Fruit fly (Drosophila melanogaster) whole organism, pupa: ENCODE results near the gene CG8861.
A peak's percentile ranks its signal among the peaks of the same experiment; 100 is the strongest.

Experiments
- CG10348 ChIP-seq: fragments of 200-800 bp; sonication (Bioruptor generic); IDR thresholded peaks from 2 replicates; pipeline ENCODE4 v1.3.6; 2022; ENCODE audit warnings: missing biosample characterization, missing genetic modification characterization
- CG12605 ChIP-seq: fragments of 200-800 bp; sonication (Bioruptor generic); IDR thresholded peaks from 2 replicates; pipeline ENCODE4 v1.3.6; 2022; ENCODE audit warnings: missing biosample characterization, missing genetic modification characterization
- CG13204 ChIP-seq: fragments of 200-800 bp; sonication (Bioruptor generic); optimal IDR thresholded peaks from 2 replicates; lab custom pipeline; 2018; ENCODE audit warnings: missing biosample characterization, mild to moderate bottlenecking, missing genetic modification characterization, moderate library complexity
- CG14655 ChIP-seq: fragments of 200-800 bp; sonication (Bioruptor generic); optimal IDR thresholded peaks from 3 replicates; lab custom pipeline; 2017; ENCODE audit warnings: mild to moderate bottlenecking, missing biosample characterization, missing genetic modification reagents, missing genetic modification characterization
- CG15710 ChIP-seq: fragments of 200-800 bp; sonication (Bioruptor generic); optimal IDR thresholded peaks from 2 replicates; lab custom pipeline; 2018; ENCODE audit warnings: missing biosample characterization, mild to moderate bottlenecking, missing genetic modification characterization, moderate library complexity
- CG17806 ChIP-seq: fragments of 200-800 bp; sonication (Bioruptor generic); optimal IDR thresholded peaks from 2 replicates; lab custom pipeline; 2018; ENCODE audit warnings: missing biosample characterization, mild to moderate bottlenecking, missing genetic modification characterization, moderate library complexity
- CG32121 ChIP-seq: fragments of 200-800 bp; sonication (Bioruptor generic); IDR thresholded peaks from 2 replicates; pipeline ENCODE4 v1.3.6; 2022; ENCODE audit warnings: missing biosample characterization, missing genetic modification characterization
- CG34367 ChIP-seq: fragments of 200-800 bp; sonication (Bioruptor generic); optimal IDR thresholded peaks from 2 replicates; lab custom pipeline; 2018; ENCODE audit warnings: missing biosample characterization, mild to moderate bottlenecking, missing genetic modification characterization
- CG4496 ChIP-seq: fragments of 200-800 bp; sonication (Bioruptor generic); IDR thresholded peaks from 3 replicates; pipeline ENCODE4 v1.3.6; 2022; ENCODE audit warnings: missing biosample characterization, missing genetic modification characterization
- CG8159 ChIP-seq: fragments of 200-800 bp; sonication (Bioruptor generic); optimal IDR thresholded peaks from 3 replicates; lab custom pipeline; 2018; ENCODE audit warnings: missing biosample characterization, mild to moderate bottlenecking, missing genetic modification characterization, moderate library complexity
- CG8301 ChIP-seq: fragments of 200-800 bp; sonication (Bioruptor generic); optimal IDR thresholded peaks from 2 replicates; lab custom pipeline; 2018; ENCODE audit warnings: missing biosample characterization, mild to moderate bottlenecking, missing genetic modification characterization
- CG9948 ChIP-seq: fragments of 200-800 bp; sonication (Bioruptor generic); optimal IDR thresholded peaks from 2 replicates; lab custom pipeline; 2018; ENCODE audit warnings: missing biosample characterization, mild to moderate bottlenecking, missing genetic modification characterization, moderate library complexity
- D1 ChIP-seq: fragments of 200-800 bp; sonication (Bioruptor generic); optimal IDR thresholded peaks from 2 replicates; lab custom pipeline; 2018; ENCODE audit warnings: missing biosample characterization, mild to moderate bottlenecking, missing genetic modification characterization, moderate library complexity
- EcR ChIP-seq: fragments of 200-800 bp; sonication (Bioruptor generic); optimal IDR thresholded peaks from 3 replicates; lab custom pipeline; 2019; ENCODE audit warnings: missing biosample characterization, missing genetic modification characterization, mild to moderate bottlenecking, moderate library complexity, missing genetic modification reagents
- Ets98B ChIP-seq: fragments of 200-800 bp; sonication (Bioruptor generic); IDR thresholded peaks from 2 replicates; pipeline ENCODE4 v1.3.6; 2022; ENCODE audit warnings: missing biosample characterization, missing genetic modification characterization
- Pif1A ChIP-seq: fragments of 200-800 bp; sonication (Bioruptor generic); optimal IDR thresholded peaks from 3 replicates; lab custom pipeline; 2016; ENCODE audit warnings: missing biosample characterization, missing genetic modification characterization
- Pif1B ChIP-seq: fragments of 200-800 bp; sonication (Bioruptor generic); optimal IDR thresholded peaks from 3 replicates; lab custom pipeline; 2016; ENCODE audit warnings: missing biosample characterization, missing genetic modification characterization
- Snoo ChIP-seq: fragments of 200-800 bp; sonication (Bioruptor generic); optimal IDR thresholded peaks from 3 replicates; lab custom pipeline; 2017; ENCODE audit warnings: missing biosample characterization, mild to moderate bottlenecking, missing genetic modification characterization, inconsistent platforms
- fd96Ca ChIP-seq: fragments of 200-800 bp; sonication (Bioruptor generic); IDR thresholded peaks from 3 replicates; pipeline ENCODE4 v1.3.6; 2022; ENCODE audit warnings: missing biosample characterization, missing genetic modification characterization
- gl ChIP-seq: fragments of 200-800 bp; sonication (Bioruptor generic); optimal IDR thresholded peaks from 2 replicates; lab custom pipeline; 2018; ENCODE audit warnings: missing biosample characterization, mild to moderate bottlenecking, missing genetic modification characterization
- rn ChIP-seq: fragments of 200-800 bp; sonication (Bioruptor generic); IDR thresholded peaks from 2 replicates; pipeline ENCODE4 v1.3.6; 2022; ENCODE audit warnings: missing biosample characterization, missing genetic modification characterization

Gene CG8861

dm6 chr3R:9246879-9247621, 81.3 kb downstream of the CG8861 start:
- TF ChIP-seq EcR (GFP tag; lab: Kevin White, UChicago) (peak; percentile 36), gl (peak; percentile 50), CG14655 (GFP tag; lab: Kevin White, UChicago) (peak; percentile 90), Snoo (tag; lab: Kevin White, UChicago) (peak; percentile 81), CG8301 (peak; percentile 90), Pif1B (peak; percentile 69), Pif1A (GFP tag; lab: Kevin White, UChicago) (peak; percentile 87), D1 (tag; lab: Kevin White, UChicago) (peak; percentile 94), CG9948 (tag; lab: Kevin White, UChicago) (peak; percentile 72), CG8159 (tag; lab: Kevin White, UChicago) (peak; percentile 80), CG12605 (GFP tag; lab: Robert Waterston, UW) (peak; percentile 81), Ets98B (peak; percentile 77), CG17806 (tag; lab: Kevin White, UChicago) (peak; percentile 81), CG34367 (tag; lab: Kevin White, UChicago) (peak; percentile 67), CG32121 (GFP tag; lab: Robert Waterston, UW) (0 out of 2 replicates have a peak, but pooled peaks have one; percentile 31), fd96Ca (GFP tag; lab: Robert Waterston, UW) (no peak), rn (GFP tag; lab: Robert Waterston, UW) (no peak), CG4496 (GFP tag; lab: Robert Waterston, UW) (peak; percentile 68), CG10348 (GFP tag; lab: Robert Waterston, UW) (no peak), CG13204 (GFP tag; lab: Kevin White, UChicago) (peak; percentile 29), CG15710 (tag; lab: Kevin White, UChicago) (peak; percentile 71)

- TF ChIP-seq D1 (tag; lab: Kevin White, UChicago) (no peak), CG14655 (GFP tag; lab: Kevin White, UChicago) (no peak), EcR (GFP tag; lab: Kevin White, UChicago) (no peak)
- TF ChIP-seq, all 21 proteins: peak for 0
Observed at dm6 chr3R:9246366-9246765, 81.9 kb downstream of the CG8861 start, which contains the start of gene CG8420. Gene CG8420, plus strand, starts transcription at chr3R:9246649.

dm6 chr3R:9245576-9246200, 82.6 kb downstream of the CG8861 start, which contains the start of gene Vps15:
Gene Vps15, minus strand, starts transcription at chr3R:9245869.
- peak; percentile 48 for TF ChIP-seq EcR (GFP tag; lab: Kevin White, UChicago)
- no peak for TF ChIP-seq fd96Ca (GFP tag; lab: Robert Waterston, UW)
- peak; percentile 16; the same call in 1 of the 2 replicates for TF ChIP-seq CG12605 (GFP tag; lab: Robert Waterston, UW)
- TF ChIP-seq CG17806 (tag; lab: Kevin White, UChicago) = peak; percentile 69
- no peak for TF ChIP-seq rn (GFP tag; lab: Robert Waterston, UW)
- peak; percentile 55 for TF ChIP-seq CG9948 (tag; lab: Kevin White, UChicago)
- TF ChIP-seq CG8301 = peak; percentile 57
- TF ChIP-seq Pif1A (GFP tag; lab: Kevin White, UChicago) = peak; percentile 35
- TF ChIP-seq gl = peak; percentile 24
- peak; percentile 73 for TF ChIP-seq Ets98B
- peak; percentile 89 for TF ChIP-seq D1 (tag; lab: Kevin White, UChicago)
- peak; percentile 76 for TF ChIP-seq CG32121 (GFP tag; lab: Robert Waterston, UW)
- peak; percentile 80 for TF ChIP-seq CG4496 (GFP tag; lab: Robert Waterston, UW)
- TF ChIP-seq CG15710 (tag; lab: Kevin White, UChicago) = peak; percentile 65
- peak; percentile 33 for TF ChIP-seq CG34367 (tag; lab: Kevin White, UChicago)
- peak; percentile 35 for TF ChIP-seq Pif1B
- no peak for TF ChIP-seq CG10348 (GFP tag; lab: Robert Waterston, UW)
- TF ChIP-seq CG13204 (GFP tag; lab: Kevin White, UChicago) = no peak
- peak; percentile 43 for TF ChIP-seq CG14655 (GFP tag; lab: Kevin White, UChicago)
- peak; percentile 51 for TF ChIP-seq Snoo (tag; lab: Kevin White, UChicago)
- peak; percentile 79 for TF ChIP-seq CG8159 (tag; lab: Kevin White, UChicago)
